Worm (Caenorhabditis elegans): Measurements from ENCODE around the gene F58F12.2.

DNA sequence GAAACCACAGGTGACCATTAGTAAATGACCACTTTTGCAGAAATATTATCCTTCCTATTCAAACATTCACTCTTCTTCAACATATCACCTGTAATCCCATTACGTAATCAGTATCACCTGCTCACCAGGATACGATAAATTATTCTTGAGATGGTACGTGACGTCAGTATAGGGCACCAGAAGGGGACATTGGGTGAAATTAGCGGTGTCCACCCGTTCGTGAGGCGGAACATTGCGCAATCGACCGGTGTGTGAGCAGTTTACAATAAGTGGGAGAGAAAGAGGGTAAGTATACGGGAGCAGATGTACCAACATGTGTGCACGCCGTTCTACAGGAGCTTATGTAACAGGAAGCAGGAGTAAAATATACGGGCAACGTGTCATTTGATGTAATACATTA is 30.2 kb upstream of the F58F12.2 start:
- TF ChIP-seq dpl-1 (GFP tag; optimal IDR thresholded peaks at IDR 0.05) (no peak), hmg-20 (GFP tag; IDR thresholded peaks at IDR 0.05) (no peak), unc-62 (GFP tag; optimal IDR thresholded peaks at IDR 0.05) (no peak), lag-1 (GFP tag; IDR thresholded peaks at IDR 0.05) (no peak), egrh-3 (GFP tag; IDR thresholded peaks at IDR 0.05) (no peak), nhr-120 (GFP tag; IDR thresholded peaks at IDR 0.05) (no peak), F52B5.7 (tag; optimal IDR thresholded peaks at IDR 0.05) (no peak)

Data from whole organism, young adult.